Fruit fly (Drosophila melanogaster) whole organism, embryonic: ENCODE data around the gene CG42764.
A peak's percentile ranks its signal among the peaks of the same experiment; 100 is the strongest.

Experiments used
- ATbp ChIP-seq: fragments of 200-800 bp; sonication (Bioruptor generic); optimal IDR thresholded peaks from 2 replicates; lab custom pipeline; 2017; ENCODE audit warnings: missing biosample characterization, mild to moderate bottlenecking, missing genetic modification characterization, missing genetic modification reagents
- Aef1 ChIP-seq: fragments of 200-800 bp; sonication (Bioruptor generic); IDR thresholded peaks from 3 replicates; pipeline ENCODE4 v1.3.6; 2022; ENCODE audit warnings: missing biosample characterization, missing genetic modification characterization
- CG1024 ChIP-seq: fragments of 200-800 bp; sonication (Bioruptor generic); IDR thresholded peaks from 2 replicates; pipeline ENCODE4 v1.3.6; 2022; ENCODE audit warnings: missing biosample characterization, missing genetic modification characterization
- CG11504 ChIP-seq: fragments of 200-800 bp; sonication (Bioruptor generic); optimal IDR thresholded peaks from 3 replicates; lab custom pipeline; 2019; ENCODE audit warnings: missing biosample characterization, mild to moderate bottlenecking, missing genetic modification characterization, moderate library complexity
- CG13123 ChIP-seq: fragments of 200-800 bp; sonication (Bioruptor generic); optimal IDR thresholded peaks from 2 replicates; lab custom pipeline; 2016; ENCODE audit warnings: missing biosample characterization, missing genetic modification characterization
- CG17328 ChIP-seq: fragments of 200-800 bp; sonication (Bioruptor generic); IDR thresholded peaks from 2 replicates; pipeline ENCODE4 v1.3.6; 2022; ENCODE audit warnings: missing biosample characterization, missing genetic modification characterization
- CG17385 ChIP-seq: fragments of 200-800 bp; sonication (Bioruptor generic); optimal IDR thresholded peaks from 3 replicates; lab custom pipeline; 2018; ENCODE audit warnings: missing biosample characterization, mild to moderate bottlenecking, missing genetic modification characterization
- CG18764 ChIP-seq: fragments of 200-800 bp; sonication (Bioruptor generic); optimal IDR thresholded peaks from 3 replicates; lab custom pipeline; 2016; ENCODE audit warnings: missing biosample characterization, missing genetic modification characterization
- CG30403 ChIP-seq: fragments of 200-800 bp; sonication (Bioruptor generic); optimal IDR thresholded peaks from 3 replicates; lab custom pipeline; 2016; ENCODE audit warnings: missing biosample characterization, missing genetic modification characterization
- CG33557 ChIP-seq: fragments of 200-800 bp; sonication (Bioruptor generic); optimal IDR thresholded peaks from 2 replicates; lab custom pipeline; 2019; ENCODE audit warnings: missing biosample characterization, mild to moderate bottlenecking, missing genetic modification characterization, moderate library complexity
- CG4360 ChIP-seq: fragments of 200-800 bp; sonication (Bioruptor generic); IDR thresholded peaks from 2 replicates; pipeline ENCODE4 v1.3.6; 2022; ENCODE audit warnings: missing biosample characterization, missing genetic modification characterization
- CG4404 ChIP-seq: fragments of 200-800 bp; sonication (Bioruptor generic); IDR thresholded peaks from 2 replicates; pipeline ENCODE4 v1.3.6; 2022; ENCODE audit warnings: missing biosample characterization, missing genetic modification characterization
- CG5953 ChIP-seq: fragments of 200-800 bp; sonication (Bioruptor generic); IDR thresholded peaks from 2 replicates; pipeline ENCODE4 v1.3.6; 2022; ENCODE audit warnings: missing biosample characterization, missing genetic modification characterization
- CG7271 ChIP-seq: fragments of 200-800 bp; sonication (Bioruptor generic); optimal IDR thresholded peaks from 2 replicates; lab custom pipeline; 2018; ENCODE audit warnings: missing biosample characterization, mild to moderate bottlenecking, missing genetic modification characterization, moderate library complexity
- CG7357 ChIP-seq: fragments of 200-800 bp; sonication (Bioruptor generic); IDR thresholded peaks from 3 replicates; pipeline ENCODE4 v1.3.6; 2022; ENCODE audit warnings: missing biosample characterization, missing genetic modification characterization
- CG7839 ChIP-seq: fragments of 200-800 bp; sonication (Bioruptor generic); optimal IDR thresholded peaks from 3 replicates; lab custom pipeline; 2018; ENCODE audit warnings: missing biosample characterization, mild to moderate bottlenecking, missing genetic modification characterization, moderate library complexity
- CHES-1-like ChIP-seq: fragments of 200-800 bp; sonication (Bioruptor generic); optimal IDR thresholded peaks from 2 replicates; lab custom pipeline; 2016; ENCODE audit warnings: missing biosample characterization, missing genetic modification characterization
- CoRest ChIP-seq: fragments of 200-800 bp; sonication (Bioruptor generic); optimal IDR thresholded peaks from 3 replicates; lab custom pipeline; 2018; ENCODE audit warnings: missing biosample characterization, mild to moderate bottlenecking, missing genetic modification characterization, moderate library complexity
- ERR ChIP-seq: fragments of 200-800 bp; sonication (Bioruptor generic); optimal IDR thresholded peaks from 2 replicates; lab custom pipeline; 2016; ENCODE audit warnings: missing biosample characterization, missing genetic modification characterization
- HLH3B ChIP-seq: fragments of 200-800 bp; sonication (Bioruptor generic); IDR thresholded peaks from 2 replicates; pipeline ENCODE4 v1.3.6; 2022; ENCODE audit warnings: missing biosample characterization, missing genetic modification characterization
- HmgZ ChIP-seq: fragments of 200-800 bp; sonication (Bioruptor generic); optimal IDR thresholded peaks from 2 replicates; lab custom pipeline; 2018; ENCODE audit warnings: missing biosample characterization, mild to moderate bottlenecking, missing genetic modification characterization
- Jarid2 ChIP-seq: fragments of 200-800 bp; sonication (Bioruptor generic); optimal IDR thresholded peaks from 3 replicates; lab custom pipeline; 2017; ENCODE audit warnings: mild to moderate bottlenecking, missing biosample characterization, missing genetic modification reagents, missing genetic modification characterization
- Mrtf ChIP-seq: fragments of 200-800 bp; sonication (Bioruptor generic); IDR thresholded peaks from 3 replicates; pipeline ENCODE4 v1.3.6; 2022; ENCODE audit warnings: missing biosample characterization, missing genetic modification characterization
- Nf-YC ChIP-seq: fragments of 200-800 bp; optimal IDR thresholded peaks from 3 replicates; lab custom pipeline; 2019; ENCODE audit warnings: missing biosample characterization, mild to moderate bottlenecking, missing genetic modification characterization, moderate library complexity
- Optix ChIP-seq: fragments of 200-800 bp; sonication (Bioruptor generic); IDR thresholded peaks from 3 replicates; pipeline ENCODE4 v1.3.6; 2022; ENCODE audit warnings: missing biosample characterization, missing genetic modification characterization
- Pdp1 ChIP-seq, 2 experiments: fragments of 200-800 bp; sonication (Bioruptor generic); optimal IDR thresholded peaks; 3 replicates each; lab custom pipeline; 2016; ENCODE audit warnings: missing biosample characterization in 2 of 2, missing genetic modification characterization in 2 of 2, mild to moderate bottlenecking in 1 of 2, moderate library complexity in 1 of 2
- Rx ChIP-seq: fragments of 200-800 bp; sonication (Bioruptor generic); IDR thresholded peaks from 2 replicates; pipeline ENCODE4 v1.3.6; 2022; ENCODE audit warnings: missing biosample characterization, missing genetic modification characterization
- Side ChIP-seq: fragments of 200-800 bp; sonication (Bioruptor generic); optimal IDR thresholded peaks from 2 replicates; lab custom pipeline; 2016; ENCODE audit warnings: missing biosample characterization, missing genetic modification characterization
- TFAM ChIP-seq: fragments of 200-800 bp; sonication (Bioruptor generic); optimal IDR thresholded peaks from 2 replicates; lab custom pipeline; 2017; ENCODE audit warnings: missing biosample characterization, missing genetic modification characterization, inconsistent platforms
- Xrp1 ChIP-seq: fragments of 200-800 bp; sonication (Bioruptor generic); IDR thresholded peaks from 2 replicates; pipeline ENCODE4 v1.3.6; 2022; ENCODE audit warnings: missing biosample characterization, missing genetic modification characterization
- ac ChIP-seq: fragments of 200-800 bp; sonication (Bioruptor generic); optimal IDR thresholded peaks from 3 replicates; lab custom pipeline; 2017; ENCODE audit warnings: missing biosample characterization, mild to moderate bottlenecking, missing genetic modification characterization
- bab2 ChIP-seq: fragments of 200-800 bp; sonication (Bioruptor generic); optimal IDR thresholded peaks from 2 replicates; lab custom pipeline; 2016; ENCODE audit warnings: missing biosample characterization, missing genetic modification characterization
- cg ChIP-seq: fragments of 200-800 bp; sonication (Bioruptor generic); optimal IDR thresholded peaks from 3 replicates; lab custom pipeline; 2019; ENCODE audit warnings: missing biosample characterization, mild to moderate bottlenecking, missing genetic modification characterization, moderate library complexity
- chinmo ChIP-seq: fragments of 200-800 bp; sonication (Bioruptor generic); IDR thresholded peaks from 4 replicates; pipeline ENCODE4 v1.3.6; 2022; ENCODE audit warnings: missing biosample characterization, missing genetic modification characterization; ENCODE audit not compliant: partially characterized antibody
- dm ChIP-seq: fragments of 200-800 bp; sonication (Bioruptor generic); optimal IDR thresholded peaks from 3 replicates; lab custom pipeline; 2016; ENCODE audit warnings: missing biosample characterization, missing genetic modification characterization
- eyg ChIP-seq: fragments of 200-800 bp; sonication (Bioruptor generic); optimal IDR thresholded peaks from 3 replicates; lab custom pipeline; 2016; ENCODE audit warnings: missing biosample characterization, missing genetic modification characterization
- gro ChIP-seq: fragments of 200-800 bp; sonication (Bioruptor generic); optimal IDR thresholded peaks from 2 replicates; lab custom pipeline; 2016; ENCODE audit warnings: missing biosample characterization, missing genetic modification characterization
- gsb-n ChIP-seq: fragments of 200-800 bp; sonication (Bioruptor generic); optimal IDR thresholded peaks from 3 replicates; lab custom pipeline; 2018; ENCODE audit warnings: missing biosample characterization, mild to moderate bottlenecking, missing genetic modification characterization
- hth ChIP-seq: fragments of >200 bp; optimal IDR thresholded peaks from 2 replicates; lab custom pipeline; 2017; ENCODE audit warnings: inconsistent platforms
- ind ChIP-seq: fragments of 200-800 bp; sonication (Bioruptor generic); optimal IDR thresholded peaks from 3 replicates; lab custom pipeline; 2016; ENCODE audit warnings: missing biosample characterization, missing genetic modification characterization
- kni ChIP-seq: fragments of 200-800 bp; sonication (Bioruptor generic); optimal IDR thresholded peaks from 3 replicates; lab custom pipeline; 2017; ENCODE audit warnings: mild to moderate bottlenecking, missing biosample characterization, missing genetic modification reagents, missing genetic modification characterization
- otp ChIP-seq: fragments of 200-800 bp; sonication (Bioruptor generic); IDR thresholded peaks from 3 replicates; pipeline ENCODE4, ENCODE4 v1.3.6; 2022; ENCODE audit warnings: missing biosample characterization, missing genetic modification characterization
- peb ChIP-seq: fragments of 200-800 bp; sonication (Bioruptor generic); IDR thresholded peaks from 2 replicates; pipeline ENCODE4 v1.3.6; 2022; ENCODE audit warnings: missing biosample characterization, missing genetic modification characterization
- pum ChIP-seq: fragments of 200-800 bp; sonication (Bioruptor generic); optimal IDR thresholded peaks from 2 replicates; lab custom pipeline; 2016; ENCODE audit warnings: missing biosample characterization, missing genetic modification characterization
- pzg ChIP-seq: fragments of 200-800 bp; sonication (Bioruptor generic); optimal IDR thresholded peaks from 3 replicates; lab custom pipeline; 2018; ENCODE audit warnings: missing biosample characterization, mild to moderate bottlenecking, missing genetic modification characterization, moderate library complexity
- sens ChIP-seq: fragments of 200-800 bp; sonication (Bioruptor generic); peaks from one replicate; lab custom pipeline; 2016; ENCODE audit warnings: missing biosample characterization, missing genetic modification characterization
- shn ChIP-seq: fragments of 200-800 bp; sonication (Bioruptor generic); optimal IDR thresholded peaks from 3 replicates; lab custom pipeline; 2016; ENCODE audit warnings: missing biosample characterization, missing genetic modification characterization
- trem ChIP-seq: fragments of 200-800 bp; optimal IDR thresholded peaks from 3 replicates; lab custom pipeline; 2019; ENCODE audit warnings: missing biosample characterization, mild to moderate bottlenecking, missing genetic modification characterization, moderate library complexity

CG42764 gene

dm6 chr3L:20452813-20453682 lies 12.8 kb downstream of the CG42764 start, which contains the start of gene CG5199 (continued):
- TF ChIP-seq Nf-YC (tag; lab: Kevin White, UChicago) (peak; percentile 75), ATbp (GFP tag; lab: Kevin White, UChicago) (no peak), hth (no peak), CG4404 (GFP tag; lab: Robert Waterston, UW) (peak; percentile 69; the same call in 1 of the 2 replicates), Jarid2 (peak; percentile 25), Optix (GFP tag; lab: Robert Waterston, UW) (no peak), HLH3B (GFP tag; lab: Robert Waterston, UW) (peak; percentile 42; the same call in 1 of the 2 replicates), sens (GFP tag; lab: Kevin White, UChicago) (peak; percentile 81), CG1024 (GFP tag; lab: Robert Waterston, UW) (no peak), Aef1 (no peak; the same call in 1 of the 3 replicates)

DNA sequence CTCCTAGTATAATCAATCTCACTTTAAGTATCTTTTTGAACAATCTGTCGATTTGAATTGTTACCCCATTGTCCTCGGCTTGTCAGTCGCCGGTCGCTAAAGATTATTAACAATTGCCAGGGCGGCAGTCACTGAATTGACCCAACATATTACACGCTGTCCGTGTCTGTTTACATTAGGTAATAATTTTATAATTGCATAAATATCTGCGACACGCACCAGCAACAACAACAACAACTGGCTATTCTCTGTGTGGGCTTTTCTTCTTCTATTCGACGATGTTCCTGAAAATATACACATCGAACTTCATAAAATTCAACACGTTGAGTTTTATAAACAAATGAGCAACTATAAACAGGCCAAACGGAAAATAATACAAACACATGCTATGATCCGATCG lies 17.1 kb downstream of the CG42764 start:
- TF ChIP-seq CG17385 (no peak), Pdp1 (GFP tag; optimal IDR thresholded peaks at IDR 0.05; lab: Kevin White, UChicago) (peak in 1 of 2 experiments; percentile 56), trem (tag; lab: Kevin White, UChicago) (no peak), cg (GFP tag; lab: Kevin White, UChicago) (no peak), ind (GFP tag; lab: Kevin White, UChicago) (no peak), CG7357 (GFP tag; lab: Robert Waterston, UW) (no peak), pzg (GFP tag; lab: Kevin White, UChicago) (no peak), CG4360 (peak; percentile 58; the same call in 1 of the 2 replicates), kni (no peak), CG18764 (no peak), Mrtf (GFP tag; lab: Robert Waterston, UW) (no peak), CG17328 (GFP tag; lab: Robert Waterston, UW) (no peak), otp (GFP tag; lab: Robert Waterston, UW) (no peak), sens (GFP tag; lab: Kevin White, UChicago) (peak; percentile 22), gro (GFP tag; lab: Kevin White, UChicago) (no peak), pum (GFP tag; lab: Kevin White, UChicago) (no peak), chinmo (GFP tag; lab: Robert Waterston, UW) (0 out of 4 replicates have a peak, but pooled peaks have one; percentile 30), ERR (GFP tag; lab: Kevin White, UChicago) (no peak), CoRest (tag; lab: Kevin White, UChicago) (no peak)

DNA sequence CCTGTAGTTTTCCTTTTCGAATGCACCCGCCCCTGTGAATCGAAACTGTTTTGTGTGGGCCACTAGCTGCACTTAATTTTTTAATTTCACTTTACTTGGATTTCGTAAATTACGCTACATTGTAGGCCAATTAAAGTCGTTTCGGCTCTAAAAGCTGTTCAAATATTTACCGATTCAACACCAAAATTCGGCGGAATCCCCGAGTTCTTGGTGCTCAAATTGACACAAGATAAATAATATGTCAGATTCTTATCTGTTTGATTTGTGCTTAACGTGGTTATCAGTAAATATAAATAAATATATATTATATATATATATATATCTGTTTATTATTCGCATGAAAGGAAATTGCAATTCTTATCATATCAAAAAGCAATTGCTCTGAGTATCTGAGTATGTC lies 17.9 kb downstream of the CG42764 start:
- TF ChIP-seq Rx (GFP tag; lab: Robert Waterston, UW): no peak
- TF ChIP-seq ac (GFP tag; lab: Kevin White, UChicago): peak; percentile 50
- TF ChIP-seq TFAM: no peak
- TF ChIP-seq peb (GFP tag; lab: Robert Waterston, UW): no peak
- peak; percentile 2 for TF ChIP-seq CG7839
- no peak for TF ChIP-seq HmgZ (tag; lab: Kevin White, UChicago)
- no peak for TF ChIP-seq ERR (GFP tag; lab: Kevin White, UChicago)
- no peak for TF ChIP-seq CG5953 (GFP tag; lab: Robert Waterston, UW)
- no peak for TF ChIP-seq shn (GFP tag; lab: Kevin White, UChicago)
- TF ChIP-seq Xrp1 (GFP tag; lab: Robert Waterston, UW): peak; percentile 20; the same call in 1 of the 2 replicates
- TF ChIP-seq CoRest (tag; lab: Kevin White, UChicago): peak; percentile 20
- TF ChIP-seq bab2: no peak
- no peak for TF ChIP-seq eyg (GFP tag; lab: Kevin White, UChicago)
- TF ChIP-seq CHES-1-like (GFP tag; lab: Kevin White, UChicago): no peak
- peak; percentile 9 for TF ChIP-seq CG7271 (tag; lab: Kevin White, UChicago)
- TF ChIP-seq CG30403 (GFP tag; lab: Kevin White, UChicago): no peak
- no peak for TF ChIP-seq Side (GFP tag; lab: Kevin White, UChicago)
- no peak for TF ChIP-seq CG13123 (GFP tag; lab: Kevin White, UChicago)
- TF ChIP-seq dm: no peak
- TF ChIP-seq gsb-n (tag; lab: Kevin White, UChicago): no peak
- TF ChIP-seq CG4360: no peak
- peak; percentile 17 for TF ChIP-seq CG11504
- TF ChIP-seq CG33557 (GFP tag; lab: Kevin White, UChicago): peak; percentile 55
